Worm (Caenorhabditis elegans) whole organism, dauer: ENCODE measurements around the gene F14D7.9.

Source experiments
- unc-62 ChIP-seq: sonication (generic microtip); optimal IDR thresholded peaks from 2 replicates; lab custom pipeline; 2017; ENCODE audit warnings: missing biosample characterization, missing genetic modification reagents, missing genetic modification characterization

F14D7.9 gene

ce11 chrV:14319101-14319781 is 24.7 kb downstream of the F14D7.9 start, which contains the start of gene F47B8.13:
Gene F47B8.13 (minus strand): TSS chrV:14319731.
- no peak for TF ChIP-seq unc-62 (GFP tag; lab: Kevin White, UChicago)

ce11 chrV:14320246-14320645 is 25.8 kb downstream of the F14D7.9 start, which contains the start of gene F47B8.14:
Gene F47B8.14 (plus strand): TSS chrV:14320546.
- TF ChIP-seq unc-62 (GFP tag; lab: Kevin White, UChicago), result no peak

ce11 chrV:14320730-14321319 is 26.3 kb downstream of the F14D7.9 start:
- no peak for TF ChIP-seq unc-62 (GFP tag; lab: Kevin White, UChicago)

- no peak for TF ChIP-seq unc-62 (GFP tag; lab: Kevin White, UChicago)
Observed at ce11 chrV:14322743-14323142, 28.2 kb downstream of the F14D7.9 start, which contains the start of gene F47B8.3. Gene F47B8.3 (minus strand): TSS chrV:14323003.

ce11 chrV:14324502-14325467 is 30.3 kb downstream of the F14D7.9 start, which contains the start of the genes F47B8.4 and F47B8.18:
Gene F47B8.4 (minus strand): TSS chrV:14324673.
Gene F47B8.18 (minus strand): TSS chrV:14325464.
- no peak for TF ChIP-seq unc-62 (GFP tag; lab: Kevin White, UChicago)

ce11 chrV:14327776-14328175 is 33.3 kb downstream of the F14D7.9 start, which contains the start of gene F47B8.5:
Gene F47B8.5 (minus strand): TSS chrV:14327876.
- no peak for TF ChIP-seq unc-62 (GFP tag; lab: Kevin White, UChicago)

- no peak for TF ChIP-seq unc-62 (GFP tag; lab: Kevin White, UChicago)
Observed at ce11 chrV:14328806-14329205, 34.3 kb downstream of the F14D7.9 start, which contains the start of gene pepm-1. Gene pepm-1 (plus strand): TSS chrV:14329106.

ce11 chrV:14331477-14331876 is 37.0 kb downstream of the F14D7.9 start, which contains the start of gene F47B8.8:
Gene F47B8.8 (plus strand): TSS chrV:14331733.
- TF ChIP-seq unc-62 (GFP tag; lab: Kevin White, UChicago), result no peak

ce11 chrV:14333116-14333515 is 38.6 kb downstream of the F14D7.9 start, which contains the start of gene srm-4:
Gene srm-4 (plus strand): TSS chrV:14333416.
- no peak for TF ChIP-seq unc-62 (GFP tag; lab: Kevin White, UChicago)

- no peak for TF ChIP-seq unc-62 (GFP tag; lab: Kevin White, UChicago)
Observed at ce11 chrV:14334901-14335300, 40.4 kb downstream of the F14D7.9 start, which contains the start of gene srm-5. Gene srm-5 (plus strand): TSS chrV:14335201.

- TF ChIP-seq unc-62 (GFP tag; lab: Kevin White, UChicago), result no peak
Observed at ce11 chrV:14336655-14337054, 42.2 kb downstream of the F14D7.9 start, which contains the start of gene srm-6. Gene srm-6 (plus strand): TSS chrV:14336955.

- TF ChIP-seq unc-62 (GFP tag; lab: Kevin White, UChicago), result no peak
Observed at ce11 chrV:14341672-14342071, 47.2 kb downstream of the F14D7.9 start, which contains the start of gene F47B8.10. Gene F47B8.10 (plus strand): TSS chrV:14341972.
